Worm (Caenorhabditis elegans) whole organism, L4/young adult: ENCODE data around the gene T11F9.1.

Experiments
- W03F9.2 ChIP-seq: fragments of 150-350 bp; optimal IDR thresholded peaks from 2 replicates; lab custom pipeline; 2014; ENCODE audit warnings: missing biosample characterization, missing genetic modification characterization
- dao-5 ChIP-seq: sonication (generic microtip); optimal IDR thresholded peaks from 2 replicates; lab custom pipeline; 2016; ENCODE audit warnings: missing genotype, missing genetic modification characterization, moderate library complexity, missing compliant biosample characterization
- him-1 ChIP-seq: sonication (generic microtip); optimal IDR thresholded peaks from 2 replicates; lab custom pipeline; 2016; ENCODE audit warnings: missing genotype, missing genetic modification reagents, missing genetic modification characterization, missing compliant biosample characterization

The T11F9.1 gene

ce11 chrV:11485558-11485957 is 26.2 kb downstream of the T11F9.1 start, which contains the start of gene srh-1:
Gene srh-1 (plus strand): TSS chrV:11485858.
- TF ChIP-seq W03F9.2 (tag; lab: Kevin White, UChicago) (no peak), dao-5 (tag; lab: Kevin White, UChicago) (no peak), him-1 (tag; lab: Kevin White, UChicago) (no peak)

- TF ChIP-seq W03F9.2 (tag; lab: Kevin White, UChicago) (no peak), dao-5 (tag; lab: Kevin White, UChicago) (no peak), him-1 (tag; lab: Kevin White, UChicago) (no peak)
These were observed 27.3 kb downstream of the T11F9.1 start, which contains the start of gene T11F9.10 for ce11 chrV:11486680-11487079. Gene T11F9.10 (plus strand): TSS chrV:11486980.

- no peak for TF ChIP-seq W03F9.2 (tag; lab: Kevin White, UChicago)
- TF ChIP-seq him-1 (tag; lab: Kevin White, UChicago) = no peak
- no peak for TF ChIP-seq dao-5 (tag; lab: Kevin White, UChicago)
These were observed 28.9 kb downstream of the T11F9.1 start for ce11 chrV:11488288-11488687.

ce11 chrV:11490382-11490781 is 31.0 kb downstream of the T11F9.1 start, which contains the start of gene dhs-19:
Gene dhs-19 (minus strand): TSS chrV:11490482.
- TF ChIP-seq dao-5 (tag; lab: Kevin White, UChicago) (no peak), W03F9.2 (tag; lab: Kevin White, UChicago) (no peak), him-1 (tag; lab: Kevin White, UChicago) (no peak)

- TF ChIP-seq dao-5 (tag; lab: Kevin White, UChicago) (no peak), W03F9.2 (tag; lab: Kevin White, UChicago) (no peak), him-1 (tag; lab: Kevin White, UChicago) (no peak)
These were observed 33.1 kb downstream of the T11F9.1 start, which contains the start of gene T11F9.21 for ce11 chrV:11492456-11492855. Gene T11F9.21 (plus strand): TSS chrV:11492756.

- TF ChIP-seq dao-5 (tag; lab: Kevin White, UChicago) (no peak), W03F9.2 (tag; lab: Kevin White, UChicago) (no peak), him-1 (tag; lab: Kevin White, UChicago) (no peak)
These were observed 36.9 kb downstream of the T11F9.1 start, which contains the start of gene htrl-1 for ce11 chrV:11496283-11496682. Gene htrl-1 (minus strand): TSS chrV:11496383.

ce11 chrV:11497475-11497874 is 38.1 kb downstream of the T11F9.1 start:
- TF ChIP-seq him-1 (tag; lab: Kevin White, UChicago) (no peak), dao-5 (tag; lab: Kevin White, UChicago) (no peak), W03F9.2 (tag; lab: Kevin White, UChicago) (no peak)

ce11 chrV:11499786-11500185 is 40.4 kb downstream of the T11F9.1 start:
- no peak for TF ChIP-seq him-1 (tag; lab: Kevin White, UChicago)
- no peak for TF ChIP-seq dao-5 (tag; lab: Kevin White, UChicago)
- TF ChIP-seq W03F9.2 (tag; lab: Kevin White, UChicago) = no peak

- TF ChIP-seq him-1 (tag; lab: Kevin White, UChicago) (no peak), W03F9.2 (tag; lab: Kevin White, UChicago) (no peak)
These were observed 41.6 kb downstream of the T11F9.1 start for ce11 chrV:11500980-11501379.

- TF ChIP-seq dao-5 (tag; lab: Kevin White, UChicago) (no peak), him-1 (tag; lab: Kevin White, UChicago) (no peak), W03F9.2 (tag; lab: Kevin White, UChicago) (no peak)
These were observed 43.9 kb downstream of the T11F9.1 start, which contains the start of gene C55A6.12 for ce11 chrV:11503081-11503751. Gene C55A6.12 (minus strand): TSS chrV:11503131.

- TF ChIP-seq W03F9.2 (tag; lab: Kevin White, UChicago) = peak; percentile 56
These were observed 45.6 kb downstream of the T11F9.1 start, which contains the start of the genes C55A6.1 and C55A6.10 for ce11 chrV:11504853-11505397. Gene C55A6.1 (minus strand): TSS chrV:11504968. Gene C55A6.10 (plus strand): TSS chrV:11505347.

- no peak for TF ChIP-seq him-1 (tag; lab: Kevin White, UChicago)
- TF ChIP-seq W03F9.2 (tag; lab: Kevin White, UChicago) = no peak
- no peak for TF ChIP-seq dao-5 (tag; lab: Kevin White, UChicago)
These were observed 47.0 kb downstream of the T11F9.1 start for ce11 chrV:11506347-11506746.

ce11 chrV:11508773-11509172 is 49.4 kb downstream of the T11F9.1 start, which contains the start of gene ttll-5:
Gene ttll-5 (plus strand): TSS chrV:11509060.
- no peak for TF ChIP-seq dao-5 (tag; lab: Kevin White, UChicago)
- no peak for TF ChIP-seq W03F9.2 (tag; lab: Kevin White, UChicago)
- no peak for TF ChIP-seq him-1 (tag; lab: Kevin White, UChicago)
